Worm (Caenorhabditis elegans) whole organism, L2 larva: ENCODE results near the gene T23F4.2.

Experiments
- R02D3.7 ChIP-seq: fragments of 150-350 bp; optimal IDR thresholded peaks from 2 replicates; lab custom pipeline; 2014; ENCODE audit warnings: missing biosample characterization, missing genetic modification characterization
- ZK546.5 ChIP-seq: sonication (generic microtip); optimal IDR thresholded peaks from 2 replicates; lab custom pipeline; 2017; ENCODE audit warnings: missing biosample characterization, missing genetic modification characterization
- aly-2 ChIP-seq: fragments of 150-350 bp; optimal IDR thresholded peaks from 2 replicates; lab custom pipeline; 2014; ENCODE audit warnings: missing biosample characterization, missing genetic modification characterization
- egl-27 ChIP-seq: sonication (generic microtip); optimal IDR thresholded peaks from 3 replicates; lab custom pipeline; 2017; ENCODE audit warnings: missing biosample characterization, missing genetic modification reagents, missing genetic modification characterization
- elt-3 ChIP-seq: sonication (generic microtip); optimal IDR thresholded peaks from 2 replicates; lab custom pipeline; 2017; ENCODE audit warnings: missing biosample characterization, missing genetic modification characterization
- snpc-4 ChIP-seq: fragments of 150-350 bp; optimal IDR thresholded peaks from 2 replicates; lab custom pipeline; 2014; ENCODE audit warnings: missing biosample characterization, missing genetic modification characterization
- ztf-11 ChIP-seq: sonication (generic microtip); optimal IDR thresholded peaks from 2 replicates; lab custom pipeline; 2017; ENCODE audit warnings: missing biosample characterization, missing genetic modification characterization
- ztf-4 ChIP-seq: fragments of 150-350 bp; optimal IDR thresholded peaks from 2 replicates; lab custom pipeline; 2014; ENCODE audit warnings: missing biosample characterization, missing genetic modification characterization

- TF ChIP-seq ztf-4 (no peak), ZK546.5 (tag; lab: Kevin White, UChicago) (no peak), egl-27 (no peak), aly-2 (tag; lab: Kevin White, UChicago) (no peak), R02D3.7 (tag; lab: Kevin White, UChicago) (no peak), elt-3 (no peak), snpc-4 (tag; lab: Kevin White, UChicago) (no peak), ztf-11 (no peak)
Observed at ce11 chrII:1214627-1215026, 51.3 kb downstream of the T23F4.2 start.
